Worm (Caenorhabditis elegans) whole organism, late embryonic: Measurements from ENCODE around the gene mog-2.

Experiments used
- C08G9.2 ChIP-seq: sonication (generic microtip); optimal IDR thresholded peaks from 2 replicates; lab custom pipeline; 2016; ENCODE audit warnings: mild to moderate bottlenecking, missing genetic modification characterization, moderate library complexity, missing compliant biosample characterization
- F13H6.1 ChIP-seq: sonication (generic microtip); optimal IDR thresholded peaks from 2 replicates; lab custom pipeline; 2016; ENCODE audit warnings: missing genetic modification characterization, missing compliant biosample characterization
- K02D7.2 ChIP-seq: sonication (generic microtip); optimal IDR thresholded peaks from 2 replicates; lab custom pipeline; 2017; ENCODE audit warnings: mild to moderate bottlenecking, missing genetic modification characterization, missing compliant biosample characterization
- K09A11.1 ChIP-seq: sonication (generic microtip); optimal IDR thresholded peaks from 2 replicates; lab custom pipeline; 2017; ENCODE audit warnings: antibody characterized with exemption, mild to moderate bottlenecking, missing genetic modification characterization, missing compliant biosample characterization; ENCODE audit not compliant: insufficient read depth
- T23F11.4 ChIP-seq: fragments of 200-800 bp; sonication (Bioruptor generic); optimal IDR thresholded peaks from 2 replicates; lab custom pipeline; 2018; ENCODE audit warnings: mild to moderate bottlenecking, missing genetic modification characterization, missing compliant biosample characterization
- ahr-1 ChIP-seq: sonication (generic microtip); optimal IDR thresholded peaks from 2 replicates; lab custom pipeline; 2016; ENCODE audit warnings: missing genetic modification characterization, missing compliant biosample characterization
- ceh-14 ChIP-seq: sonication (generic microtip); optimal IDR thresholded peaks from 2 replicates; lab custom pipeline; 2016; ENCODE audit warnings: missing genotype, missing genetic modification characterization, missing compliant biosample characterization
- ceh-18 ChIP-seq: sonication (generic microtip); optimal IDR thresholded peaks from 2 replicates; lab custom pipeline; 2016; ENCODE audit warnings: missing genetic modification characterization, missing compliant biosample characterization
- ceh-19 ChIP-seq: fragments of 200-800 bp; sonication (Bioruptor generic); optimal IDR thresholded peaks from 2 replicates; lab custom pipeline; 2018; ENCODE audit warnings: mild to moderate bottlenecking, missing genetic modification characterization, missing compliant biosample characterization
- ceh-2 ChIP-seq: sonication (generic microtip); optimal IDR thresholded peaks from 2 replicates; lab custom pipeline; 2016; ENCODE audit warnings: missing genotype, missing genetic modification characterization, missing compliant biosample characterization
- ceh-22 ChIP-seq: sonication (generic microtip); optimal IDR thresholded peaks from 2 replicates; lab custom pipeline; 2017; ENCODE audit warnings: missing biosample characterization, missing genetic modification characterization
- ceh-24 ChIP-seq: sonication (generic microtip); optimal IDR thresholded peaks from 2 replicates; lab custom pipeline; 2016; ENCODE audit warnings: mild to moderate bottlenecking, missing genetic modification characterization, missing compliant biosample characterization
- ceh-31 ChIP-seq: sonication (generic microtip); optimal IDR thresholded peaks from 2 replicates; lab custom pipeline; 2016; ENCODE audit warnings: missing genetic modification characterization, missing compliant biosample characterization
- ceh-6 ChIP-seq: fragments of 200-800 bp; sonication (Bioruptor generic); optimal IDR thresholded peaks from 2 replicates; lab custom pipeline; 2018; ENCODE audit warnings: mild to moderate bottlenecking, missing genetic modification characterization, missing compliant biosample characterization
- ceh-9 ChIP-seq: sonication (generic microtip); optimal IDR thresholded peaks from 2 replicates; lab custom pipeline; 2016; ENCODE audit warnings: mild to moderate bottlenecking, missing genetic modification characterization, inconsistent platforms, missing compliant biosample characterization
- dmd-4 ChIP-seq: sonication (generic microtip); optimal IDR thresholded peaks from 2 replicates; lab custom pipeline; 2016; ENCODE audit warnings: borderline replicate concordance, missing genetic modification characterization, missing compliant biosample characterization
- elt-4 ChIP-seq: sonication (generic microtip); optimal IDR thresholded peaks from 2 replicates; lab custom pipeline; 2016; ENCODE audit warnings: missing genetic modification characterization, missing compliant biosample characterization
- eyg-1 ChIP-seq: sonication (generic microtip); optimal IDR thresholded peaks from 2 replicates; lab custom pipeline; 2016; ENCODE audit warnings: missing genotype, missing genetic modification characterization, missing compliant biosample characterization
- hlh-15 ChIP-seq: sonication (generic microtip); optimal IDR thresholded peaks from 2 replicates; lab custom pipeline; 2016; ENCODE audit warnings: missing genetic modification characterization, missing compliant biosample characterization
- hlh-30 ChIP-seq: sonication (generic microtip); optimal IDR thresholded peaks from 2 replicates; lab custom pipeline; 2017; ENCODE audit warnings: antibody characterized with exemption, missing genetic modification characterization, missing compliant biosample characterization; ENCODE audit not compliant: insufficient read depth
- hlh-6 ChIP-seq: sonication (generic microtip); optimal IDR thresholded peaks from 2 replicates; lab custom pipeline; 2016; ENCODE audit warnings: missing genotype, missing genetic modification characterization, missing compliant biosample characterization
- hlh-8 ChIP-seq: sonication (generic microtip); optimal IDR thresholded peaks from 2 replicates; lab custom pipeline; 2016; ENCODE audit warnings: missing genotype, missing genetic modification characterization, missing compliant biosample characterization
- lim-6 ChIP-seq: sonication (generic microtip); optimal IDR thresholded peaks from 2 replicates; lab custom pipeline; 2016; ENCODE audit warnings: missing genetic modification characterization, missing compliant biosample characterization
- lin-11 ChIP-seq: fragments of 200-800 bp; sonication (Bioruptor generic); optimal IDR thresholded peaks from 2 replicates; lab custom pipeline; 2018; ENCODE audit warnings: mild to moderate bottlenecking, missing genetic modification characterization, missing compliant biosample characterization
- madf-2 ChIP-seq: sonication (generic microtip); optimal IDR thresholded peaks from 2 replicates; lab custom pipeline; 2017; ENCODE audit warnings: missing genetic modification characterization, missing compliant biosample characterization
- nfya-1 ChIP-seq: sonication (generic microtip); optimal IDR thresholded peaks from 2 replicates; lab custom pipeline; 2017; ENCODE audit warnings: missing genetic modification characterization, mild to moderate bottlenecking, missing compliant biosample characterization, antibody characterized with exemption, moderate library complexity
- npax-4 ChIP-seq: sonication (generic microtip); optimal IDR thresholded peaks from 2 replicates; lab custom pipeline; 2016; ENCODE audit warnings: missing genetic modification characterization, missing compliant biosample characterization
- odd-2 ChIP-seq: sonication (generic microtip); optimal IDR thresholded peaks from 2 replicates; lab custom pipeline; 2017; ENCODE audit warnings: antibody characterized with exemption, mild to moderate bottlenecking, missing genetic modification characterization, missing compliant biosample characterization
- pat-9 ChIP-seq: fragments of 200-800 bp; sonication (Bioruptor generic); optimal IDR thresholded peaks from 2 replicates; lab custom pipeline; 2018; ENCODE audit warnings: mild to moderate bottlenecking, missing genetic modification characterization, moderate library complexity, missing compliant biosample characterization
- pax-1 ChIP-seq: fragments of 150-350 bp; optimal IDR thresholded peaks from 2 replicates; lab custom pipeline; 2014; ENCODE audit warnings: missing biosample characterization, missing genetic modification characterization
- pha-2 ChIP-seq: sonication (generic microtip); optimal IDR thresholded peaks from 2 replicates; lab custom pipeline; 2017; ENCODE audit warnings: mild to moderate bottlenecking, missing genetic modification characterization, missing compliant biosample characterization
- pha-4 ChIP-seq: fragments of 150-350 bp; optimal IDR thresholded peaks from 2 replicates; lab custom pipeline; 2018; ENCODE audit warnings: missing biosample characterization, missing genetic modification reagents, missing genetic modification characterization
- pqm-1 ChIP-seq: sonication (generic microtip); optimal IDR thresholded peaks from 2 replicates; lab custom pipeline; 2016; ENCODE audit warnings: missing genetic modification characterization, missing compliant biosample characterization
- pros-1 ChIP-seq: fragments of 150-350 bp; optimal IDR thresholded peaks from 2 replicates; lab custom pipeline; 2014; ENCODE audit warnings: missing biosample characterization, missing genetic modification reagents, missing genetic modification characterization
- sdc-2 ChIP-seq: sonication (generic microtip); optimal IDR thresholded peaks from 2 replicates; lab custom pipeline; 2016; ENCODE audit warnings: missing genotype, missing genetic modification characterization, missing compliant biosample characterization
- sox-2 ChIP-seq: fragments of 200-800 bp; sonication (Bioruptor generic); IDR thresholded peaks from 2 replicates; pipeline ENCODE4 v1.3.6; 2022; ENCODE audit warnings: missing genetic modification reagents, missing genetic modification characterization, missing compliant biosample characterization
- syd-9 ChIP-seq: sonication (generic microtip); optimal IDR thresholded peaks from 2 replicates; lab custom pipeline; 2016; ENCODE audit warnings: mild to moderate bottlenecking, missing genetic modification characterization, moderate library complexity, missing compliant biosample characterization
- tbx-2 ChIP-seq: sonication (generic microtip); optimal IDR thresholded peaks from 2 replicates; lab custom pipeline; 2016; ENCODE audit warnings: missing genetic modification characterization, missing compliant biosample characterization
- tbx-7 ChIP-seq: sonication (generic microtip); optimal IDR thresholded peaks from 2 replicates; lab custom pipeline; 2016; ENCODE audit warnings: missing genotype, missing genetic modification characterization, missing compliant biosample characterization
- ttx-3 ChIP-seq: sonication (generic microtip); optimal IDR thresholded peaks from 2 replicates; lab custom pipeline; 2016; ENCODE audit warnings: missing genetic modification reagents, missing genetic modification characterization, missing compliant biosample characterization
- unc-3 ChIP-seq, 2 experiments: fragments of 200-800 bp in 1 of 2; sonication (Bioruptor generic) in 1 of 2; sonication (generic microtip) in 1 of 2; conservative IDR thresholded peaks in 1 of 2; optimal IDR thresholded peaks in 1 of 2; 2 replicates each; pipeline versions ENCODE4 v1.3.6 to Lab custom; 2016 to 2022; ENCODE audit warnings: missing compliant biosample characterization in 2 of 2, missing genetic modification characterization in 2 of 2, missing genetic modification reagents in 1 of 2
- unc-55 ChIP-seq: sonication (generic microtip); optimal IDR thresholded peaks from 2 replicates; lab custom pipeline; 2017; ENCODE audit warnings: missing biosample characterization, missing genetic modification reagents, missing genetic modification characterization
- unc-86 ChIP-seq: sonication (generic microtip); optimal IDR thresholded peaks from 2 replicates; lab custom pipeline; 2016; ENCODE audit warnings: missing genetic modification characterization, missing compliant biosample characterization
- ztf-16 ChIP-seq: sonication (generic microtip); optimal IDR thresholded peaks from 2 replicates; lab custom pipeline; 2017; ENCODE audit warnings: missing genetic modification characterization, missing compliant biosample characterization

Gene mog-2

DNA sequence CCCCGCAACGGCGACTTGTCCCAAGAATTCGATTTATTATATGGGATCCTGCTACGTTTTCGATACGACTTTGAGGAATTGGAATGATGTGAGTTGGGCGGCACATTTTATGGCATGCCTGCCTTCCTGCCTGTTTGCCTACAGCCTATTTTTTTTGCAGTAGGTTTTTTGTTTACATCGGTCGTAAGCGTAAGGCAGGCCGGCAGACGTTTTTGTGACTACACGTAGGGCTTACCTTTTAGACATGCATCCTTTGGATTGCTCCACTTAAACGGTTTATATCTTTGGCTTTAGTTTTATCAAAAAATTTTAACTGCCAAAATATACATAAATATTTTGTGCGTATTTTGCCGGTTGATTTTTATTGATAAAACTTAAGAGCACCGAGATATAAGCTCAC, 35.1 kb downstream of the mog-2 start:
- TF ChIP-seq ahr-1 (tag; lab: Kevin White, UChicago) (no peak), ceh-31 (tag; lab: Kevin White, UChicago) (no peak), K02D7.2 (tag; lab: Kevin White, UChicago) (no peak), K09A11.1 (tag; lab: Kevin White, UChicago) (no peak)

DNA sequence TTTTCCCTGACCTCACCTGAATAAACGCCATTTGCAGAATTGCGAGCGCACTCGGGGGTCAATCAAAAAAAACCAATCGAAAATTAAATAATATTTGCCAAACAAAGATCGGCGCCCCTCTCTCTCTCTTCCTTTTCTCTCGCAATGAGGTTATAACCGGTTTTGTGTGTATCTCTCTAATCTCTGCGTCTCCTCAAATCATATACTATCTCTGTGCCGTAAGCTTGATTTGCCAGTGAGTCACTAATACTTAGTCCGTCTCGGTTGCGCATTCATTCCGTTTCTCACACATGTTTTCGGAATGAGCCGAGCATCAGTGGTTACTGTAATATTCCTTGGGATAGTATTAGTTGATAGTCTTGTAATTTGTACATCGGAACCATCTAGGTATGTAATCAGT, 37.9 kb downstream of the mog-2 start:
- TF ChIP-seq pha-4 (tag; lab: Kevin White, UChicago) (no peak), T23F11.4 (GFP tag; lab: Kevin White, UChicago) (no peak), pqm-1 (tag; lab: Kevin White, UChicago) (no peak), K09A11.1 (tag; lab: Kevin White, UChicago) (no peak), hlh-8 (tag; lab: Kevin White, UChicago) (no peak), sox-2 (GFP tag; lab: Robert Waterston, UW) (no peak), ceh-2 (tag; lab: Kevin White, UChicago) (no peak), eyg-1 (tag; lab: Kevin White, UChicago) (no peak), nfya-1 (tag; lab: Kevin White, UChicago) (no peak), lim-6 (tag; lab: Kevin White, UChicago) (no peak), hlh-15 (tag; lab: Kevin White, UChicago) (no peak), ttx-3 (no peak), syd-9 (tag; lab: Kevin White, UChicago) (no peak)

DNA sequence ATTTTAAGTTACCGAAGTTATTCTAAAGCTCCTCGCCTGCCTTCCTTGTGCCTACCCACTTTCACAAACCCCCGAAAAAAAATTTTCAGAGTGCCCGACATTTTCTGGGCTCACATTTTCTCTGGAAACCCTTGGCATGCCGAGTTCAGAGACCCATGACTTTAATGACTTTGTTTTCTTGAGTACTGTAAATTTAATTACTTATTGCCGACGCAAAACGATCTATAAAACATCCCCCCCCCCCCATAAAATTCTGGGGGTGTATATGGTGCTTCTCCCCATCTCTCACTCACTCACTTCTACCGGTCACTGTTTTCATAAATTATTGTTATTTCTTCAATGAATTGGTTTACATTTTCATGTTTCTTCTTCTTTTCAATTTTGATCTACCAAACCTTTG, 43.8 kb downstream of the mog-2 start, which contains the start of gene try-9:
try-9 (plus strand) TSS at position 301 of the 400 bp plus-strand sequence.
- no peak for TF ChIP-seq T23F11.4 (GFP tag; lab: Kevin White, UChicago)
- TF ChIP-seq elt-4: no peak
- no peak for TF ChIP-seq tbx-2
- TF ChIP-seq, all 69 proteins: peak for 0

DNA sequence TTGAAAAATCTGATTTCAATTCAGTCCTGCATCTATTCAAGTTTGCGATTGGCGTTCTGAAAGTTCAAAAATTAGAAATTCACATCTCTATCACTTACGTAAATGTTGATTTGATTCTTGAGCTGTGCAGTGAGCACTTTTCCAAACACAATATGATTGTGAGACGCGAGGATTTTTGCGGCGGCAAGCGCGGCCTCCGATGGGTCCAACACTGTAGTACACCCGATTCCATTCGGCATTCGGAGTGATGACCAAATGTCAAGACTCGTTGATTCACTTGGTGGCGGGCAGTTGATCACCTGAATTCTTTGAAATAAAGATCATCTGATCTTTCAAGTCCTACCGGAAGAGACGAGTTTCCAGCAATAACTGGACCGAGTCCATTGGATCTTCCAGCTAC, 45.6 kb downstream of the mog-2 start:
- TF ChIP-seq ceh-22 (tag; lab: Kevin White, UChicago) (no peak), tbx-2 (no peak), lim-6 (tag; lab: Kevin White, UChicago) (no peak), K02D7.2 (tag; lab: Kevin White, UChicago) (no peak), pat-9 (tag; lab: Kevin White, UChicago) (no peak), pros-1 (tag; lab: Kevin White, UChicago) (no peak), pha-2 (tag; lab: Kevin White, UChicago) (no peak), ztf-16 (tag; lab: Kevin White, UChicago) (no peak), odd-2 (no peak), unc-86 (tag; lab: Kevin White, UChicago) (no peak), ceh-6 (GFP tag; lab: Kevin White, UChicago) (no peak), madf-2 (no peak), pha-4 (tag; lab: Kevin White, UChicago) (no peak), pax-1 (tag; lab: Kevin White, UChicago) (no peak), ceh-14 (tag; lab: Kevin White, UChicago) (no peak), ceh-24 (tag; lab: Kevin White, UChicago) (no peak), ttx-3 (no peak)

DNA sequence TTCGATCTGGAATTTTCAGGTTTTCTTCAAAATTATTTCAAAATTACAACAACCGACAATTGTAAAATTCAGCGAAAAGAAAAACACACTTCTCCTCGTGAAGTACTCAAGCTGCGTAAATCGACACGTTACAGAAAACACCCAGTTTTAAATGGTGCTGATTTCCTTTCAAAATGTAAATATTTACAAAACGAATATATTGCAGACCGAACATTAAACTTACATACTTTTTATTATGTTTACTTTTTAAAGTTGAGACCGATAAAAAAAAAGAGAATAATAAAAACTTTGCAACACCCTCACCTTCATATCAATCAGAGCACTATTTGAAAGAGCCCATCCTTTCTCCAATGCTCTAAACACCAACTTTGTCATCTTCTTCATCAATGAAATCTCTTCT, 46.7 kb downstream of the mog-2 start:
- TF ChIP-seq syd-9 (tag; lab: Kevin White, UChicago) (no peak), unc-3 (GFP tag; conservative IDR thresholded peaks at IDR 0.05; lab: Robert Waterston, UW) (no peak), unc-3 (tag; optimal IDR thresholded peaks at IDR 0.05; lab: Kevin White, UChicago) (no peak), hlh-30 (no peak), ceh-19 (GFP tag; lab: Kevin White, UChicago) (no peak), madf-2 (no peak), C08G9.2 (no peak), tbx-2 (no peak), K02D7.2 (tag; lab: Kevin White, UChicago) (no peak), npax-4 (tag; lab: Kevin White, UChicago) (no peak), dmd-4 (tag; lab: Kevin White, UChicago) (no peak), F13H6.1 (tag; lab: Kevin White, UChicago) (no peak), tbx-7 (no peak), ceh-18 (tag; lab: Kevin White, UChicago) (no peak), unc-55 (GFP tag; lab: Kevin White, UChicago) (no peak), hlh-6 (tag; lab: Kevin White, UChicago) (no peak), sdc-2 (tag; lab: Kevin White, UChicago) (no peak), ceh-24 (tag; lab: Kevin White, UChicago) (no peak), lin-11 (no peak), ceh-9 (no peak)
